Fruit fly (Drosophila melanogaster) whole organism, prepupa: ENCODE data around the gene CG33252.

Source experiments
- CG8632 ChIP-seq: fragments of 200-800 bp; sonication (Bioruptor generic); optimal IDR thresholded peaks from 3 replicates; lab custom pipeline; 2016; ENCODE audit warnings: missing biosample characterization, missing genetic modification characterization
- pdm3 ChIP-seq: fragments of 200-800 bp; sonication (Bioruptor generic); optimal IDR thresholded peaks from 3 replicates; lab custom pipeline; 2016; ENCODE audit warnings: missing biosample characterization, missing genetic modification characterization

dm6 chrX:16922626-16923025, 25.6 kb upstream of the CG33252 start:
- TF ChIP-seq CG8632 (no peak), pdm3 (GFP tag; lab: Kevin White, UChicago) (no peak)
